Fruit fly (Drosophila melanogaster) whole organism, wandering third instar larva: Measurements from ENCODE around the gene Saysd1.

Source experiments
- Abd-B ChIP-seq: fragments of >200 bp; optimal IDR thresholded peaks from 2 replicates; lab custom pipeline; 2017; ENCODE audit warnings: missing biosample characterization, missing genetic modification characterization
- CG9705 ChIP-seq: fragments of 200-800 bp; sonication (Bioruptor generic); optimal IDR thresholded peaks from 2 replicates; lab custom pipeline; 2018; ENCODE audit warnings: missing biosample characterization, mild to moderate bottlenecking, missing genetic modification characterization
- CrebA ChIP-seq: fragments of 200-800 bp; sonication (Bioruptor generic); optimal IDR thresholded peaks from 2 replicates; lab custom pipeline; 2016; ENCODE audit warnings: missing biosample characterization, mild to moderate bottlenecking, missing genetic modification characterization, borderline replicate concordance
- Dfd ChIP-seq: fragments of >200 bp; optimal IDR thresholded peaks from 2 replicates; lab custom pipeline; 2017; ENCODE audit warnings: missing biosample characterization, missing genetic modification characterization
- Dif ChIP-seq: fragments of 200-275, 200-300 bp; sonication (Bioruptor generic); optimal IDR thresholded peaks from 2 replicates; lab custom pipeline; 2018; ENCODE audit warnings: missing biosample characterization, missing genetic modification characterization; ENCODE audit not compliant: partially characterized antibody
- GATAd ChIP-seq: sonication (Bioruptor generic); optimal IDR thresholded peaks from 2 replicates; lab custom pipeline; 2016; ENCODE audit warnings: missing biosample characterization, missing genetic modification characterization
- HLH106 ChIP-seq: fragments of 200-800 bp; optimal IDR thresholded peaks from 3 replicates; lab custom pipeline; 2019; ENCODE audit warnings: missing biosample characterization, mild to moderate bottlenecking, missing genetic modification characterization, moderate library complexity
- Hnf4 ChIP-seq: fragments of 200-800 bp; sonication (Bioruptor generic); optimal IDR thresholded peaks from 2 replicates; lab custom pipeline; 2016; ENCODE audit warnings: missing biosample characterization, mild to moderate bottlenecking, missing genetic modification characterization
- Hr83 ChIP-seq: fragments of 200-300 bp; sonication (Bioruptor generic); optimal IDR thresholded peaks from 2 replicates; lab custom pipeline; 2016; ENCODE audit warnings: missing biosample characterization, mild to moderate bottlenecking, missing genetic modification characterization, moderate library complexity; ENCODE audit not compliant: poor library complexity, severe bottlenecking
- Jra ChIP-seq: sonication (Bioruptor generic); optimal IDR thresholded peaks from 2 replicates; lab custom pipeline; 2016; ENCODE audit warnings: missing biosample characterization, missing genetic modification characterization
- Mio ChIP-seq: sonication (Bioruptor generic); optimal IDR thresholded peaks from 2 replicates; lab custom pipeline; 2016; ENCODE audit warnings: missing biosample characterization, missing genetic modification characterization
- Myc ChIP-seq: fragments of >200 bp; optimal IDR thresholded peaks from 2 replicates; lab custom pipeline; 2017
- N ChIP-seq: fragments of >200 bp; optimal IDR thresholded peaks from 2 replicates; lab custom pipeline; 2018; ENCODE audit warnings: missing biosample characterization, missing external identifiers, missing genetic modification characterization
- OdsH ChIP-seq: fragments of 200-800 bp; sonication (Bioruptor generic); optimal IDR thresholded peaks from 2 replicates; lab custom pipeline; 2016; ENCODE audit warnings: missing biosample characterization, mild to moderate bottlenecking, missing genetic modification characterization
- Rel ChIP-seq, 2 experiments: fragments of 200-800 bp; sonication (Bioruptor generic) in 1 of 2; optimal IDR thresholded peaks; 2 replicates in 1 of 2; 3 replicates in 1 of 2; lab custom pipeline; 2016 to 2019; ENCODE audit warnings: mild to moderate bottlenecking in 2 of 2, missing biosample characterization in 2 of 2, missing genetic modification characterization in 2 of 2, moderate library complexity in 1 of 2
- Sp1 ChIP-seq: fragments of 200-800 bp; sonication (Bioruptor generic); optimal IDR thresholded peaks from 3 replicates; lab custom pipeline; 2019; ENCODE audit warnings: missing biosample characterization, mild to moderate bottlenecking, missing genetic modification characterization, moderate library complexity
- Vsx2 ChIP-seq: fragments of 200-300, 225-300 bp; sonication (Bioruptor generic); optimal IDR thresholded peaks from 2 replicates; lab custom pipeline; 2018; ENCODE audit warnings: missing biosample characterization, missing genetic modification characterization; ENCODE audit not compliant: partially characterized antibody
- br ChIP-seq: fragments of 200-800 bp; sonication (Bioruptor generic); optimal IDR thresholded peaks from 2 replicates; lab custom pipeline; 2016; ENCODE audit warnings: missing biosample characterization, missing genetic modification characterization
- brk ChIP-seq: fragments of 200-800 bp; sonication (Bioruptor generic); optimal IDR thresholded peaks from 2 replicates; lab custom pipeline; 2016; ENCODE audit warnings: missing biosample characterization, mild to moderate bottlenecking, missing genetic modification characterization
- dmrt93B ChIP-seq: fragments of 200-800 bp; sonication (Bioruptor generic); optimal IDR thresholded peaks from 2 replicates; lab custom pipeline; 2018; ENCODE audit warnings: missing biosample characterization, mild to moderate bottlenecking, missing genetic modification characterization
- dsf ChIP-seq: sonication (Bioruptor generic); optimal IDR thresholded peaks from 2 replicates; lab custom pipeline; 2016; ENCODE audit warnings: missing biosample characterization, missing genetic modification characterization, borderline replicate concordance
- ey ChIP-seq: fragments of 200-800 bp; sonication (Bioruptor generic); optimal IDR thresholded peaks from 2 replicates; lab custom pipeline; 2016; ENCODE audit warnings: missing biosample characterization, missing genetic modification characterization
- foxo ChIP-seq, 2 experiments: fragments of 200-800 bp; sonication (Bioruptor generic); optimal IDR thresholded peaks; 2 replicates in 1 of 2; 3 replicates in 1 of 2; lab custom pipeline; 2016 to 2017; ENCODE audit warnings: missing biosample characterization in 2 of 2, missing genetic modification characterization in 2 of 2
- fru ChIP-seq: fragments of 200-800 bp; sonication (Bioruptor generic); optimal IDR thresholded peaks from 3 replicates; lab custom pipeline; 2016; ENCODE audit warnings: missing biosample characterization, mild to moderate bottlenecking, missing genetic modification characterization
- h ChIP-seq: fragments of 200-800 bp; sonication (Bioruptor generic); optimal IDR thresholded peaks from 3 replicates; lab custom pipeline; 2016; ENCODE audit warnings: missing biosample characterization, mild to moderate bottlenecking, missing genetic modification characterization
- pan ChIP-seq: fragments of >200 bp; optimal IDR thresholded peaks from 2 replicates; lab custom pipeline; 2017
- psq ChIP-seq: fragments of 200-800 bp; sonication (Bioruptor generic); optimal IDR thresholded peaks from 3 replicates; lab custom pipeline; 2017; ENCODE audit warnings: missing biosample characterization, mild to moderate bottlenecking, missing genetic modification characterization, moderate library complexity
- rgr ChIP-seq: fragments of 200-800 bp; sonication (Bioruptor generic); optimal IDR thresholded peaks from 3 replicates; lab custom pipeline; 2016; ENCODE audit warnings: missing biosample characterization, mild to moderate bottlenecking, missing genetic modification characterization
- sage ChIP-seq: fragments of 200-800 bp; sonication (Bioruptor generic); optimal IDR thresholded peaks from 2 replicates; lab custom pipeline; 2016; ENCODE audit warnings: missing biosample characterization, mild to moderate bottlenecking, missing genetic modification characterization
- sv ChIP-seq: fragments of 200-800 bp; sonication (Bioruptor generic); optimal IDR thresholded peaks from 3 replicates; lab custom pipeline; 2016; ENCODE audit warnings: missing biosample characterization, missing genetic modification characterization
- usp ChIP-seq: fragments of >200 bp; optimal IDR thresholded peaks from 2 replicates; lab custom pipeline; 2017; ENCODE audit warnings: missing biosample characterization, missing genetic modification characterization
- woc ChIP-seq: sonication (Bioruptor generic); optimal IDR thresholded peaks from 2 replicates; lab custom pipeline; 2016; ENCODE audit warnings: missing biosample characterization, mild to moderate bottlenecking, missing genetic modification characterization

The Saysd1 gene

dm6 chr3R:25181424-25181823 lies 33.6 kb downstream of the Saysd1 start:
- TF ChIP-seq usp (GFP tag; lab: Kevin White, UChicago) (no peak), Mio (GFP tag; lab: Kevin White, UChicago) (no peak), brk (GFP tag; lab: Kevin White, UChicago) (no peak)
- TF ChIP-seq, all 38 proteins: peak for 0

- no peak for TF ChIP-seq Vsx2 (GFP tag; lab: Kevin White, UChicago)
- no peak for TF ChIP-seq GATAd (GFP tag; lab: Kevin White, UChicago)
- TF ChIP-seq pan (lab: Kevin White, UChicago), result no peak
- peak; percentile 75 for TF ChIP-seq Hnf4 (GFP tag; lab: Kevin White, UChicago)
- TF ChIP-seq sage (GFP tag; lab: Kevin White, UChicago), result peak; percentile 22
- TF ChIP-seq ey, result peak; percentile 90
- no peak for TF ChIP-seq Rel (GFP tag; optimal IDR thresholded peaks at IDR 0.05; lab: Kevin White, UChicago)
- peak; percentile 38 for TF ChIP-seq Rel (tag; optimal IDR thresholded peaks at IDR 0.05; lab: Kevin White, UChicago)
- TF ChIP-seq Sp1 (GFP tag; lab: Kevin White, UChicago), result peak; percentile 86
- peak; percentile 90 for TF ChIP-seq rgr
- peak; percentile 83 for TF ChIP-seq br
- TF ChIP-seq foxo (GFP tag; optimal IDR thresholded peaks at IDR 0.05; lab: Kevin White, UChicago), result peak in 1 of 2 experiments; percentile 80
- no peak for TF ChIP-seq Dif (GFP tag; lab: Kevin White, UChicago)
- TF ChIP-seq dmrt93B, result peak; percentile 48
- TF ChIP-seq N (GFP tag; lab: Kevin White, UChicago), result no peak
- no peak for TF ChIP-seq Dfd (GFP tag; lab: Kevin White, UChicago)
- TF ChIP-seq OdsH, result peak; percentile 89
- TF ChIP-seq h (GFP tag; lab: Kevin White, UChicago), result peak; percentile 69
- peak; percentile 85 for TF ChIP-seq HLH106 (tag; lab: Kevin White, UChicago)
- peak; percentile 81 for TF ChIP-seq psq (GFP tag; lab: Kevin White, UChicago)
- peak; percentile 46 for TF ChIP-seq sv (GFP tag; lab: Kevin White, UChicago)
- peak; percentile 68 for TF ChIP-seq fru
- TF ChIP-seq dsf (GFP tag; lab: Kevin White, UChicago), result no peak
- TF ChIP-seq brk (GFP tag; lab: Kevin White, UChicago), result peak; percentile 86
- TF ChIP-seq Abd-B (GFP tag; lab: Kevin White, UChicago), result no peak
- TF ChIP-seq CG9705, result peak; percentile 42
- TF ChIP-seq woc (GFP tag; lab: Kevin White, UChicago), result peak; percentile 51
These were observed 36.5 kb downstream of the Saysd1 start for dm6 chr3R:25178521-25178920.

- TF ChIP-seq Abd-B (GFP tag; lab: Kevin White, UChicago), result no peak
- no peak for TF ChIP-seq rgr
- no peak for TF ChIP-seq psq (GFP tag; lab: Kevin White, UChicago)
- TF ChIP-seq Vsx2 (GFP tag; lab: Kevin White, UChicago), result no peak
- TF ChIP-seq dmrt93B, result no peak
- no peak for TF ChIP-seq Myc (lab: Kevin White, UChicago)
- no peak for TF ChIP-seq N (GFP tag; lab: Kevin White, UChicago)
- no peak for TF ChIP-seq Sp1 (GFP tag; lab: Kevin White, UChicago)
- no peak for TF ChIP-seq Hr83
- TF ChIP-seq br, result no peak
- no peak for TF ChIP-seq Jra (GFP tag; lab: Kevin White, UChicago)
- no peak for TF ChIP-seq Hnf4 (GFP tag; lab: Kevin White, UChicago)
These were observed 37.6 kb downstream of the Saysd1 start for dm6 chr3R:25177429-25177828.

dm6 chr3R:25176517-25176916 lies 38.5 kb downstream of the Saysd1 start:
- peak in 1 of 2 experiments; percentile 11 for TF ChIP-seq foxo (GFP tag; optimal IDR thresholded peaks at IDR 0.05; lab: Kevin White, UChicago)
- TF ChIP-seq Dif (GFP tag; lab: Kevin White, UChicago), result no peak

- TF ChIP-seq Rel (GFP tag; optimal IDR thresholded peaks at IDR 0.05; lab: Kevin White, UChicago), result no peak
- peak; percentile 2 for TF ChIP-seq Rel (tag; optimal IDR thresholded peaks at IDR 0.05; lab: Kevin White, UChicago)
- no peak for TF ChIP-seq Vsx2 (GFP tag; lab: Kevin White, UChicago)
- peak; percentile 70 for TF ChIP-seq br
- peak; percentile 64 for TF ChIP-seq dmrt93B
- TF ChIP-seq psq (GFP tag; lab: Kevin White, UChicago), result peak; percentile 67
- peak; percentile 57 for TF ChIP-seq rgr
- TF ChIP-seq OdsH, result peak; percentile 64
- no peak for TF ChIP-seq dsf (GFP tag; lab: Kevin White, UChicago)
- peak in 1 of 2 experiments; percentile 79 for TF ChIP-seq foxo (GFP tag; optimal IDR thresholded peaks at IDR 0.05; lab: Kevin White, UChicago)
- TF ChIP-seq Jra (GFP tag; lab: Kevin White, UChicago), result peak; percentile 18
- no peak for TF ChIP-seq Dfd (GFP tag; lab: Kevin White, UChicago)
- peak; percentile 39 for TF ChIP-seq CG9705
- peak; percentile 87 for TF ChIP-seq woc (GFP tag; lab: Kevin White, UChicago)
- TF ChIP-seq Hnf4 (GFP tag; lab: Kevin White, UChicago), result peak; percentile 56
- peak; percentile 59 for TF ChIP-seq h (GFP tag; lab: Kevin White, UChicago)
- no peak for TF ChIP-seq Myc (lab: Kevin White, UChicago)
- TF ChIP-seq CrebA (GFP tag; lab: Kevin White, UChicago), result no peak
- peak; percentile 78 for TF ChIP-seq HLH106 (tag; lab: Kevin White, UChicago)
- TF ChIP-seq Dif (GFP tag; lab: Kevin White, UChicago), result no peak
- TF ChIP-seq fru, result peak; percentile 80
- peak; percentile 70 for TF ChIP-seq Sp1 (GFP tag; lab: Kevin White, UChicago)
- peak; percentile 46 for TF ChIP-seq pan (lab: Kevin White, UChicago)
- TF ChIP-seq ey, result peak; percentile 78
- TF ChIP-seq brk (GFP tag; lab: Kevin White, UChicago), result peak; percentile 47
- TF ChIP-seq, all 38 proteins: peak for 18
These were observed 40.7 kb downstream of the Saysd1 start for dm6 chr3R:25174244-25174643.
